Worm (Caenorhabditis elegans) whole organism, L2 larva: ENCODE data around the gene T24H10.1.
A peak's percentile ranks its signal among the peaks of the same experiment; 100 is the strongest.

Source experiments
- ama-1 ChIP-seq: fragments of 150-350 bp; optimal IDR thresholded peaks from 2 replicates; lab custom pipeline; 2018; ENCODE audit warnings: inconsistent platforms
- blmp-1 ChIP-seq: sonication (generic microtip); optimal IDR thresholded peaks from 2 replicates; lab custom pipeline; 2017; ENCODE audit warnings: missing genetic modification characterization, mild to moderate bottlenecking, missing compliant biosample characterization, antibody characterized with exemption, moderate library complexity; ENCODE audit not compliant: insufficient read depth
- nhr-10 ChIP-seq: sonication (generic microtip); optimal IDR thresholded peaks from 2 replicates; lab custom pipeline; 2017; ENCODE audit warnings: missing biosample characterization, missing genetic modification characterization
- nhr-12 ChIP-seq: fragments of 150-350 bp; optimal IDR thresholded peaks from 2 replicates; lab custom pipeline; 2014; ENCODE audit warnings: missing biosample characterization, missing genetic modification characterization
- nhr-25 ChIP-seq: fragments of 150-350 bp; sonication (generic microtip); optimal IDR thresholded peaks from 3 replicates; lab custom pipeline; 2014; ENCODE audit warnings: missing biosample characterization, missing genetic modification characterization
- snpc-4 ChIP-seq: fragments of 150-350 bp; optimal IDR thresholded peaks from 2 replicates; lab custom pipeline; 2014; ENCODE audit warnings: missing biosample characterization, missing genetic modification characterization
- unc-39 ChIP-seq: fragments of 150-350 bp; optimal IDR thresholded peaks from 2 replicates; lab custom pipeline; 2014; ENCODE audit warnings: missing biosample characterization, missing genetic modification characterization
- unc-62 ChIP-seq: fragments of 150-350 bp; optimal IDR thresholded peaks from 2 replicates; lab custom pipeline; 2014; ENCODE audit warnings: missing biosample characterization, missing genetic modification reagents, missing genetic modification characterization
- ztf-4 ChIP-seq: fragments of 150-350 bp; optimal IDR thresholded peaks from 2 replicates; lab custom pipeline; 2014; ENCODE audit warnings: missing biosample characterization, missing genetic modification characterization

- TF ChIP-seq nhr-12 (tag; lab: Kevin White, UChicago) (no peak), ama-1 (no peak), snpc-4 (tag; lab: Kevin White, UChicago) (no peak), nhr-25 (tag; lab: Kevin White, UChicago) (no peak), nhr-10 (no peak), blmp-1 (tag; lab: Kevin White, UChicago) (peak; percentile 16), unc-62 (GFP tag; lab: Kevin White, UChicago) (no peak), unc-39 (tag; lab: Kevin White, UChicago) (no peak), ztf-4 (tag; lab: Kevin White, UChicago) (no peak)
These were observed 27.8 kb downstream of the T24H10.1 start for ce11 chrII:9126965-9127364.
